Worm (Caenorhabditis elegans) whole organism, midembryonic: ENCODE measurements around the gene pdhb-1.

Source experiments
- T22C8.4 ChIP-seq: fragments of 200-800 bp; sonication (Bioruptor generic); IDR thresholded peaks from 2 replicates; pipeline ENCODE4 v1.3.6; 2022; ENCODE audit warnings: missing genetic modification characterization, missing compliant biosample characterization
- cog-1 ChIP-seq: sonication (generic microtip); optimal IDR thresholded peaks from 2 replicates; lab custom pipeline; 2016; ENCODE audit warnings: missing genetic modification characterization, missing compliant biosample characterization
- flt-1 ChIP-seq: fragments of 200-800 bp; sonication (Bioruptor generic); IDR thresholded peaks from 2 replicates; pipeline ENCODE4 v1.3.6; 2022; ENCODE audit warnings: missing genetic modification characterization, missing compliant biosample characterization
- klf-2 ChIP-seq: fragments of 200-800 bp; sonication (Bioruptor generic); conservative IDR thresholded peaks from 2 replicates; pipeline ENCODE4 v1.3.6; 2022; ENCODE audit warnings: missing genetic modification reagents, missing genetic modification characterization, missing compliant biosample characterization
- med-1 ChIP-seq: sonication (generic microtip); optimal IDR thresholded peaks from 2 replicates; lab custom pipeline; 2017; ENCODE audit warnings: missing genetic modification characterization, mild to moderate bottlenecking, missing compliant biosample characterization, antibody characterized with exemption, missing genetic modification reagents; ENCODE audit not compliant: insufficient read depth
- ref-1 ChIP-seq: fragments of 200-800 bp; sonication (Bioruptor generic); conservative IDR thresholded peaks from 2 replicates; pipeline ENCODE4 v1.3.6; 2022; ENCODE audit warnings: missing genetic modification reagents, missing genetic modification characterization, missing compliant biosample characterization
- tab-1 ChIP-seq: fragments of 200-800 bp; sonication (Bioruptor generic); IDR thresholded peaks from 2 replicates; pipeline ENCODE4 v1.3.6; 2022; ENCODE audit warnings: missing genetic modification characterization, missing compliant biosample characterization
- ztf-23 ChIP-seq: fragments of 200-800 bp; sonication (Bioruptor generic); IDR thresholded peaks from 2 replicates; pipeline ENCODE4 v1.3.6; 2022; ENCODE audit warnings: missing genetic modification reagents, missing genetic modification characterization, missing compliant biosample characterization
- ztf-29 ChIP-seq: fragments of 200-800 bp; sonication (Bioruptor generic); IDR thresholded peaks from 2 replicates; pipeline ENCODE4 v1.3.6; 2022; ENCODE audit warnings: missing genetic modification reagents, missing genetic modification characterization, missing compliant biosample characterization

Gene pdhb-1

DNA sequence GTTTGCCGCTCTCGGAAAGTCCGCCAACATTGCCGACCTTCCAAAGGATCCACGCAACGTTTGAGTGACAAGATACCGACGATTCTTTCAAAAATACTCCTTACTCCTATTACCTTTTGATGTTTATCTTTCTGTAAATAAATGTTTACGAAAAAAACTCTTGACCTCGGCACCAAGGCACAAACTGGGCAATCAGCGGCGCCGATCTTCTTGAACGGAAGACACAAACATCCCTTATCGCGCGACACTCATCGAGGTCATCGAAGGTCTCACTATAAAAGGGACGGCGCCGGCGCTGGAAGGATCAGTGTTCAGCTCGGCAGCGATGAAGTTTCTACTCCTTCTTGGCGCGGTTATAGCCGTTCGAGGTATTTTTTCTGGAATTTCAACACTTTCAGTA lies 39.9 kb downstream of the pdhb-1 start, which contains the start of gene grd-3:
Gene grd-3 (plus strand): TSS at position 302 of the 400 bp plus-strand sequence.
- no peak for TF ChIP-seq cog-1 (tag; lab: Kevin White, UChicago)
- TF ChIP-seq T22C8.4 (GFP tag; lab: Robert Waterston, UW) = no peak
- no peak for TF ChIP-seq tab-1 (GFP tag; lab: Robert Waterston, UW)
- TF ChIP-seq flt-1 = no peak
- no peak for TF ChIP-seq ztf-23 (GFP tag; lab: Robert Waterston, UW)
- no peak for TF ChIP-seq med-1 (GFP tag; lab: Kevin White, UChicago)
- TF ChIP-seq ztf-29 = no peak
- no peak for TF ChIP-seq ref-1 (GFP tag; lab: Robert Waterston, UW)
- TF ChIP-seq klf-2 (GFP tag; lab: Robert Waterston, UW) = no peak

- no peak for TF ChIP-seq flt-1
- no peak for TF ChIP-seq tab-1 (GFP tag; lab: Robert Waterston, UW)
- TF ChIP-seq ztf-23 (GFP tag; lab: Robert Waterston, UW) = no peak
- no peak for TF ChIP-seq cog-1 (tag; lab: Kevin White, UChicago)
- TF ChIP-seq ztf-29 = no peak
- no peak for TF ChIP-seq T22C8.4 (GFP tag; lab: Robert Waterston, UW)
These were observed 41.4 kb downstream of the pdhb-1 start, which contains the start of gene grd-10 for ce11 chrIV:3440848-3441247. TSS of gene grd-10 (plus strand) at chrIV:3441055.

- TF ChIP-seq cog-1 (tag; lab: Kevin White, UChicago) (no peak), T22C8.4 (GFP tag; lab: Robert Waterston, UW) (no peak), flt-1 (no peak), med-1 (GFP tag; lab: Kevin White, UChicago) (no peak), ztf-29 (no peak), ztf-23 (GFP tag; lab: Robert Waterston, UW) (no peak), tab-1 (GFP tag; lab: Robert Waterston, UW) (no peak), ref-1 (GFP tag; lab: Robert Waterston, UW) (no peak), klf-2 (GFP tag; lab: Robert Waterston, UW) (no peak)
These were observed 43.0 kb downstream of the pdhb-1 start for ce11 chrIV:3442513-3442912.

- TF ChIP-seq T22C8.4 (GFP tag; lab: Robert Waterston, UW) = no peak
- TF ChIP-seq ztf-23 (GFP tag; lab: Robert Waterston, UW) = no peak
- no peak for TF ChIP-seq flt-1
- no peak for TF ChIP-seq ref-1 (GFP tag; lab: Robert Waterston, UW)
- TF ChIP-seq klf-2 (GFP tag; lab: Robert Waterston, UW) = no peak
- no peak for TF ChIP-seq tab-1 (GFP tag; lab: Robert Waterston, UW)
- no peak for TF ChIP-seq med-1 (GFP tag; lab: Kevin White, UChicago)
- TF ChIP-seq cog-1 (tag; lab: Kevin White, UChicago) = no peak
- TF ChIP-seq ztf-29 = no peak
These were observed 44.6 kb downstream of the pdhb-1 start, which contains the start of gene F09D12.2 for ce11 chrIV:3444101-3444500. TSS of gene F09D12.2 (minus strand) at chrIV:3444201.

- TF ChIP-seq ztf-29 (no peak), klf-2 (GFP tag; lab: Robert Waterston, UW) (no peak)
These were observed 45.1 kb downstream of the pdhb-1 start, which contains the start of gene F58E2.5 for ce11 chrIV:3444614-3445013. TSS of gene F58E2.5 (plus strand) at chrIV:3444914.

DNA sequence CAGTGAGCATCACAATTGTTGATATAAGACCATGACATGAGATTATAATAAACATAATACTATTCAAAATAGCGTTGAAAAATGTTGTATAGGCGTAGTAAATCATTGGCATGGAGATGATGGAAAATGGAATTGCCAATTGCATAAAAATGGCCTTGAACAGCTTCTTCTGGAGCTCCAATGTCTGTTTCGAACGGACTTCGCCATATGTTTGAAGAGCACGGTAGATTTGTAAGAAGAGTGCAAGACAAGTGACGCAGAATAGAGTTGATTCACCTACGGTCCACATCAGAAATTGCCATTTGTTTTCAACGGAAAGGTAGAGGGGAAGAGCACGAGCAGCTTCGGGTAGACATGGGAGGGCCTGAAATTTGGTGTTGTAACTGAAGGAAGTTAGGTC lies 47.9 kb downstream of the pdhb-1 start:
- TF ChIP-seq ztf-29 (no peak), flt-1 (no peak), cog-1 (tag; lab: Kevin White, UChicago) (no peak), ztf-23 (GFP tag; lab: Robert Waterston, UW) (no peak), T22C8.4 (GFP tag; lab: Robert Waterston, UW) (no peak), klf-2 (GFP tag; lab: Robert Waterston, UW) (no peak), ref-1 (GFP tag; lab: Robert Waterston, UW) (no peak), tab-1 (GFP tag; lab: Robert Waterston, UW) (no peak), med-1 (GFP tag; lab: Kevin White, UChicago) (no peak)

- TF ChIP-seq tab-1 (GFP tag; lab: Robert Waterston, UW) = no peak
- no peak for TF ChIP-seq klf-2 (GFP tag; lab: Robert Waterston, UW)
- TF ChIP-seq T22C8.4 (GFP tag; lab: Robert Waterston, UW) = no peak
- no peak for TF ChIP-seq med-1 (GFP tag; lab: Kevin White, UChicago)
- TF ChIP-seq ztf-23 (GFP tag; lab: Robert Waterston, UW) = no peak
- TF ChIP-seq ztf-29 = no peak
- no peak for TF ChIP-seq ref-1 (GFP tag; lab: Robert Waterston, UW)
- TF ChIP-seq cog-1 (tag; lab: Kevin White, UChicago) = no peak
- no peak for TF ChIP-seq flt-1
These were observed 53.0 kb downstream of the pdhb-1 start for ce11 chrIV:3452516-3452915.

ce11 chrIV:3453346-3453745 lies 53.9 kb downstream of the pdhb-1 start, which contains the start of gene srz-23:
TSS of gene srz-23 (plus strand) at chrIV:3453608.
- no peak for TF ChIP-seq tab-1 (GFP tag; lab: Robert Waterston, UW)
- no peak for TF ChIP-seq med-1 (GFP tag; lab: Kevin White, UChicago)
- TF ChIP-seq cog-1 (tag; lab: Kevin White, UChicago) = no peak
- TF ChIP-seq ztf-23 (GFP tag; lab: Robert Waterston, UW) = no peak
- TF ChIP-seq T22C8.4 (GFP tag; lab: Robert Waterston, UW) = no peak
- no peak for TF ChIP-seq ztf-29
- no peak for TF ChIP-seq ref-1 (GFP tag; lab: Robert Waterston, UW)
